Worm (Caenorhabditis elegans) whole organism, mixed stage, embryonic: ENCODE data around the gene F56C9.3.

ENCODE experiments used
- cnd-1 ChIP-seq: fragments of 200-800 bp; sonication (Bioruptor generic); optimal IDR thresholded peaks from 2 replicates; lab custom pipeline; 2018; ENCODE audit warnings: mild to moderate bottlenecking, missing genetic modification characterization, missing compliant biosample characterization
- elt-1 ChIP-seq: sonication (generic microtip); optimal IDR thresholded peaks from 2 replicates; lab custom pipeline; 2017; ENCODE audit warnings: missing genetic modification characterization, mild to moderate bottlenecking, missing compliant biosample characterization, antibody characterized with exemption, moderate library complexity, borderline replicate concordance; ENCODE audit not compliant: insufficient read depth
- lin-13 ChIP-seq: fragments of 150-350 bp; optimal IDR thresholded peaks from 2 replicates; lab custom pipeline; 2014; ENCODE audit warnings: missing biosample characterization, missing genetic modification characterization
- lsy-2 ChIP-seq: fragments of 150-350 bp; optimal IDR thresholded peaks from 2 replicates; lab custom pipeline; 2014; ENCODE audit warnings: missing biosample characterization, missing genetic modification characterization
- mls-2 ChIP-seq: sonication (generic microtip); optimal IDR thresholded peaks from 2 replicates; lab custom pipeline; 2016; ENCODE audit warnings: mild to moderate bottlenecking, missing genetic modification characterization, moderate library complexity, missing compliant biosample characterization
- nhr-28 ChIP-seq: fragments of 150-350 bp; optimal IDR thresholded peaks from 2 replicates; lab custom pipeline; 2014; ENCODE audit warnings: missing biosample characterization, missing genetic modification characterization
- nhr-76 ChIP-seq: sonication (generic microtip); optimal IDR thresholded peaks from 2 replicates; lab custom pipeline; 2017; ENCODE audit warnings: missing biosample characterization, missing genetic modification characterization
- pha-4 ChIP-seq: fragments of 150-350 bp; optimal IDR thresholded peaks from 2 replicates; lab custom pipeline; 2018; ENCODE audit warnings: missing biosample characterization, missing genetic modification reagents, missing genetic modification characterization
- snpc-4 ChIP-seq: fragments of 150-350 bp; optimal IDR thresholded peaks from 2 replicates; lab custom pipeline; 2014; ENCODE audit warnings: missing biosample characterization, missing genetic modification characterization
- tbx-8 ChIP-seq: fragments of 200-800 bp; sonication (Bioruptor generic); optimal IDR thresholded peaks from 2 replicates; lab custom pipeline; 2018; ENCODE audit warnings: mild to moderate bottlenecking, missing genetic modification characterization, moderate library complexity, missing compliant biosample characterization
- unc-120 ChIP-seq: sonication (generic microtip); optimal IDR thresholded peaks from 2 replicates; lab custom pipeline; 2017; ENCODE audit warnings: missing genetic modification characterization, missing compliant biosample characterization; ENCODE audit not compliant: poor library complexity, severe bottlenecking
- unc-62 ChIP-seq: fragments of 150-350 bp; optimal IDR thresholded peaks from 2 replicates; lab custom pipeline; 2014; ENCODE audit warnings: missing biosample characterization, missing genetic modification reagents, missing genetic modification characterization
- ztf-11 ChIP-seq: fragments of 150-350 bp; optimal IDR thresholded peaks from 2 replicates; lab custom pipeline; 2014; ENCODE audit warnings: missing biosample characterization, missing genetic modification characterization

DNA sequence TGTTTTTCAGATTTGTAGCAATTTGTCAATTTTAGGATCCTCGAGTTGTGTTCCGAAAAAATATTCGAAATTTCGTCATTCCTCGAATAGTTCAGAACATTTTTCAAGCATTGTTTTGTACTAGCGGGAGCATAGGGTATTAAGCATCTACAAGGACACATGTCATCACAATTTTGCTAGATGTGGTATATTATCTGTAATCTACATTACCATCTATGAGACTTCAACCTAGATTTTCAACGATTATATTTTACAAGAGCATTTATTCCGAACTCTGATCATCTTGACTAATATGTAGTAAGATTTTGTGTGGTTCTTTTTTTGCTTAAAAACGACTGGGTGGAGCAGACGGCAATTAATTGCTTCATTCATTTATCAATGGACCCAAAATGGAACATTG is 48.1 kb upstream of the F56C9.3 start:
- no peak for TF ChIP-seq mls-2 (tag; lab: Kevin White, UChicago)
- TF ChIP-seq unc-62 = no peak
- TF ChIP-seq lin-13 (tag; lab: Kevin White, UChicago) = no peak
- no peak for TF ChIP-seq pha-4 (tag; lab: Kevin White, UChicago)
- TF ChIP-seq nhr-76 (tag; lab: Kevin White, UChicago) = no peak
- TF ChIP-seq cnd-1 (tag; lab: Kevin White, UChicago) = no peak
- no peak for TF ChIP-seq lsy-2
- TF ChIP-seq ztf-11 (tag; lab: Kevin White, UChicago) = no peak
- no peak for TF ChIP-seq unc-120
- TF ChIP-seq tbx-8 (GFP tag; lab: Kevin White, UChicago) = no peak
- no peak for TF ChIP-seq snpc-4 (tag; lab: Kevin White, UChicago)
- no peak for TF ChIP-seq nhr-28
- TF ChIP-seq elt-1 (tag; lab: Kevin White, UChicago) = no peak
